Fruit fly (Drosophila melanogaster) Kc167 (cell line): ENCODE data around the gene comm3.

Experiments
- Myc ChIP-seq: fragments of >200 bp; optimal IDR thresholded peaks from 2 replicates; lab custom pipeline; 2017; ENCODE audit warnings: missing external identifiers
- Sin3A ChIP-seq: fragments of >200 bp; optimal IDR thresholded peaks from 2 replicates; lab custom pipeline; 2018; ENCODE audit warnings: missing external identifiers
- h ChIP-seq: fragments of >200 bp; optimal IDR thresholded peaks from 3 replicates; lab custom pipeline; 2018; ENCODE audit warnings: missing external identifiers
- insv ChIP-seq: fragments of >200 bp; optimal IDR thresholded peaks from 3 replicates; lab custom pipeline; 2018; ENCODE audit warnings: missing external identifiers
- psq ChIP-seq: fragments of >200 bp; optimal IDR thresholded peaks from 2 replicates; lab custom pipeline; 2017; ENCODE audit warnings: missing external identifiers
- ttk ChIP-seq: sonication (Bioruptor generic); optimal IDR thresholded peaks from 2 replicates; lab custom pipeline; 2017; ENCODE audit warnings: missing external identifiers

The comm3 gene

DNA sequence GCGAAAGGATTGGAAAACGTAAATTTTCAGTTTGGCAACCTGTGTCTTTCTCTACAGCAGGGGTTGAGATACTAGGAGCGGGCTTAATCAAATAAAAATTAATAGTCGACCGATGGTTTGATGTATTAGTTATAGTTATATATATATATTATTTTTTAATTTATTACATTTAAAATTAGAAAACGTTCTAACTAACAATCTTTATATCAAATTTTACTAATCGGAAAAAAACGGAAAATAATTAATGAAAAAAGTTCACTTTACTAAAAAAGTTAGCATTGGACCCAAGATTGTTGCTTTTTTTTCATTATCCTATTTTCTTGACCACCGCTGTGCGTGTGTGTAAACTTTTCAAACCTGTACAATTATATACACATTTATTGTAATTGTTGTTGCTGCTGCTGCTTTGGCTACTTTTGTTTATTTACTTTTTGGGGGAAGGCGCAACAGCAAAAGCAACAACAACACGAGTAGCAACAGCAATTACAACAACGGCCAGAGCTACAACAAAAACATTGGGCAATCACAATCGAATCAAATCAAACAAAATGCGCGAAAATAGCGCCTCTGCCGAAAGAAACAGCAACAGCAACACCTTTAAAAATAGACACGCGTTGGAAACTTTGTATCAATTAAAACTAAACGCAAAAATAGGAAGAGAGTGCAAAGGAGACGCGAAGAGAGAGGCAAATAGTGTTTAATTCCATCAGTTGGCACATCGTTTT lies 54.9 kb downstream of the comm3 start:
- TF ChIP-seq h (lab: Kevin White, UChicago) (no peak), insv (lab: Kevin White, UChicago) (no peak), ttk (lab: Kevin White, UChicago) (no peak), psq (lab: Kevin White, UChicago) (no peak), Sin3A (lab: Kevin White, UChicago) (no peak), Myc (lab: Kevin White, UChicago) (no peak)

DNA sequence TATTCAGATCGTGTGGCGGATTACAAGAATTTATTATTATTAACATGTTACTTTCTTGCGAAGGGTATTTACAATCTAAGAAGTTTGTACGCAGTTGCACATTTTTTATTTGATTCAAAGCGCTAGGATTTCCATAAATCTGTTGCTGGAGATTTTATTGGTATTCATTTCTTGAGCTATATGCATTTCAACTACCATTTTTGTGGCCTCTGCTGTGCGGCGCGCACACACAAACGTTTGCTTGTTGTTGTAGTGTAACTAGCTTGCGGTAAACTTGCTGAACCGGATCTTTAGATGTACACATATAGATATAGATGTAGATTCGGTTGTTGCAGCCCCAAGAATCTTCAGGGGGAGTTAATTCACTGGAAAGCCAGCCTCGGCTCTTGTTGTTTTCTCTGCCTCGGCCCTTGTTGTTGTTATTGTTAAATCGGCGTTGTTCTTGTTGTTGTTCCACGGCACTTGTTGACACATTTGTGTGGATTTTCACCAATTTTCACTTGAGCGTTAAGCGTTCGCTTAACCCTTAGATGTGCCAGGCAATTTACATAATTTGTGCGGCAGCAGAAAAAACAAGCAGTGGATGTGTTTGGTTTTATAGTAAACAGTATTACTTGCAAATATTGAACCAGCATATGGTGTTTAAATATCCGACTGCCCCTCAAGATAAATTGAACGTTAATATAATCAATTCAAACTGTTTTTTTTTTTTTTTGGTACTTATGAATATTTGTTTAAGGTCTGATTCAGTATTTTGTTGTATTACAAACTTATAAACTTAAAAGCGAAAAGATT lies 56.6 kb downstream of the comm3 start:
- TF ChIP-seq psq (lab: Kevin White, UChicago): no peak
- TF ChIP-seq h (lab: Kevin White, UChicago): no peak
- TF ChIP-seq Myc (lab: Kevin White, UChicago): no peak

DNA sequence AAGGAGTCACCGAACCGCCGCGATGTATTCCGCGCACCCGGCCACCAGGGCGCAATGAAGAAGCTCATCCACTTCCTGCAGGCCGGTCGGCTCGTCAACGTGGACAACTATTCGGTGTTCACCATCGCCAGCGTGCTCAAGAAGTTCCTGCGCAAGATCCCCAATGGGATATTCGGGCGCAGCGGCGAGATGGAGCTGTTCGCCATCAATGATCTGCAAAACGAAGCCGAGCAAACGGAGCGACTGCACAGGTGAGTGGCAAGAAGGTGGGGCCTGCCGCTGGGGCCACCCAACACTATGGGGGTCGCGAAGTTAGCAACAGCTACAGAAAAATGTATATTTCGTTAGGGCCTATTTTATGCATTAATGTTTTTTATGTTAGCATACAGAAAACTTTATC lies 57.8 kb downstream of the comm3 start:
- TF ChIP-seq h (lab: Kevin White, UChicago) (no peak), insv (lab: Kevin White, UChicago) (no peak), Myc (lab: Kevin White, UChicago) (no peak), Sin3A (lab: Kevin White, UChicago) (no peak), psq (lab: Kevin White, UChicago) (no peak), ttk (lab: Kevin White, UChicago) (no peak)

DNA sequence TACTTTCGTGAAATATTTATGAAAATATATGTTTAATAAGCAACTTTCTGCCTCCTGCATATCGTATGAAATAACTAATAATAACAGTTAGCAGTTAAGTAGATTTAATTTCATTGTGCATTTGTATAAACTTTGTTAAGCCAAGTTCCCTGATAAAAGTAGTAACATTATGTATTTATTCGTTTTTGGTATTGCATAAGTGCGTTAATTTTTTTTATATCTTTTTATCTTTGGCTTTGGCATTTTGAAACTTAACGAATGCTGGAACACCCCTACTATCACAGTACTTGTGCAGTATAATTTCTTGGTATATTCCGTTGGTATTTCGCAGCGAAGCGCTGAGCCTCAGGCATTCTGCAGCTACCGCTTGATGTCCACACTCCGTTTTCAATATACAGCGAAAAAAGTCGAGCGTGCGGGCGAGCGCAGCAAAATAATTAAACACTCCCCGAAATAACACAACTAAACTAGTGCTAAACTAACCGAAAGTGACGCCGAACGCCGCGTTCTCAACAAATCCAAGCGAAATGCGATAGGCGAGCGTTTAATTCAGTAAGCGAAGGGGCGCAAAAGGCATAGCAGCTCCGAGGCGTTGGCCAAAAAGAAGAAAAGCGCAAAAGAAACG lies 58.9 kb downstream of the comm3 start, which contains the start of gene RhoGAP71E:
TSS of gene RhoGAP71E (plus strand) at position 347 of the 625 bp plus-strand sequence.
- TF ChIP-seq Myc (lab: Kevin White, UChicago): no peak

DNA sequence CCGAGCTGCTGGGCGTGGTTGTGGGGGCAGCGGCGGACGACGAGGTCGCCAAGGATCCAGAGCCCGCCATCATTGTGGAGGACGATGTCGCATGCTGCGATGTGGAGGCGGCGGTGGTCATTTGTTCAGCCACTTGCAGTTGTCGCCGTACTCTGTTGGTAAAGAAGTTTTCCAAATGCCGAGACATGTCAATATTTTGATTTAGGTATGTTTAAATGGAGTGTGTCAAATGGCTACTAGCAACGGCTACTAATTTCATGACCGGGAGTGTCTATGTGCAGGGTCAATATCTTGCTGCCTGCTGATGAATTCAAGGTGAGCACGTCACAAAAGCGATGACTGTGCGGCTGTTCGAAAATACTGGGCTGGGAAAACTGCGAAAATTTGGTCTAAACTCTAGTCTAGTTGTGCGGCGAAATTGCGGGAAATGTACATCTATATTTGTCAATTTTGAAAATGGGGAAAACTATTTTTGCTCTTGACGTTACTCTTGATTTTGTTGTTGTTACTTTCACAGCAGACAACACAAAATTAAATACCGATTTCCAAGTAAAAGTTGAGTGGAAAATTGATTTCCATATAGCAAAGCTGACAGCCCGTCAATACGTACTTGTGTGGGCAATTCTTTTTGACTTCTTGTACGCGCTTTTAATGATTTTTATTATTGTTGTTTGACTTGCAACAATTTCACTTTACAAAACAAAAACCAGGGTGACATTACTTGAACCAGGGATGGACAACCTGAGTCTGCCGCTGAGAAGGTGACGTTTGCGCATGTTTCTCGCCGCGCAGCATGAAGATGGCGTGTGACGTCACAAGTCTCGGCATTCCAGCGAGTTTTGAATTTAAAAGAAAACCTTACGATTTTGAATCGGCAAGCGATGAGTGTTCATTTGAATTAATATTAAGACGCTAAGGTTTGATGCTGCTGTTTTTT lies 59.8 kb downstream of the comm3 start, which contains the start of gene CG7656:
TSS of gene CG7656 (minus strand) at position 731 of the 937 bp plus-strand sequence.
- TF ChIP-seq h (lab: Kevin White, UChicago) (no peak), psq (lab: Kevin White, UChicago) (no peak), Sin3A (lab: Kevin White, UChicago) (no peak), ttk (lab: Kevin White, UChicago) (no peak), insv (lab: Kevin White, UChicago) (no peak), Myc (lab: Kevin White, UChicago) (no peak)

DNA sequence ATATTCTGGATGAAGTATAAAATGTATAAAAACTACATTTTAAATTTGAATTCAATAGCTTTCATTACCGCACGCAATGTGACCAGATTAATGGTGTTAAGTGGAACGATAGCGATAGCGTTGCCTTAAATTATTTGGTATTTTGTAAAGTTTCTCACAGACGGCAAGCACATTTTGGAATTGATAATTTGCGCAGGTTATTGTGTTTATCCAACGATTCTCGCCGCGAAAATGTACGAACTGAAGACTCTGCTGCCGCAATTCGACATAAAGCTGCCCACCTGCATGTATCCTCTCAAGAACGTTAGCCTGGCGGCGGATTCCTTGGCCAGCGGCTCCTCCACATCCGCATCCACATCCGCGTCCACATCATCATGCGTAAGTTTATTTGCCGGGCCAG lies 64.1 kb downstream of the comm3 start, which contains the start of gene AIMP2:
TSS of gene AIMP2 (plus strand) at position 135 of the 400 bp plus-strand sequence.
- TF ChIP-seq psq (lab: Kevin White, UChicago) (no peak), h (lab: Kevin White, UChicago) (no peak), Sin3A (lab: Kevin White, UChicago) (no peak), ttk (lab: Kevin White, UChicago) (no peak), Myc (lab: Kevin White, UChicago) (no peak), insv (lab: Kevin White, UChicago) (no peak)

DNA sequence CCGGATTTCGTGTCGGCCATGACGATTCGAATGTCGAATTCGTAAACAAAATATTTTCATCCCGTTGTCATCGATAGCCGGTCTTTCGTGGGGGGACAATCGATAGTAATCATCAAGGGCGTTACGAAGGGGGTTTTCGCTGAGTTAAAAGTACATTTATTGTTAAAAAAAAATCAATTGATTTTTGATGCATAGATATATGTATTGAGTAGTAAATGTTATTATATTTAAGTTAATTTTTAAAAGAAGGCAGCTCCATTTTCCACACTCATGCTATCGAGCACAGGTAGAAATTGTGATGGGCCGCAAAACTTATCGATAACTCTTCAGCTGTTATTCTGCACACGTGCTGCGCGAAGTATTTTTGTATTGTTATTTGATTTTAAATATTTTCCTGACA lies 67.1 kb downstream of the comm3 start, which contains the start of the genes mrn and CG12301:
TSS of gene mrn (minus strand) at position 51 of the 400 bp plus-strand sequence.
TSS of gene CG12301 (plus strand) at position 314 of the 400 bp plus-strand sequence.
- no peak for TF ChIP-seq ttk (lab: Kevin White, UChicago)
- no peak for TF ChIP-seq Sin3A (lab: Kevin White, UChicago)
- no peak for TF ChIP-seq Myc (lab: Kevin White, UChicago)
- no peak for TF ChIP-seq insv (lab: Kevin White, UChicago)
- no peak for TF ChIP-seq h (lab: Kevin White, UChicago)
- no peak for TF ChIP-seq psq (lab: Kevin White, UChicago)

DNA sequence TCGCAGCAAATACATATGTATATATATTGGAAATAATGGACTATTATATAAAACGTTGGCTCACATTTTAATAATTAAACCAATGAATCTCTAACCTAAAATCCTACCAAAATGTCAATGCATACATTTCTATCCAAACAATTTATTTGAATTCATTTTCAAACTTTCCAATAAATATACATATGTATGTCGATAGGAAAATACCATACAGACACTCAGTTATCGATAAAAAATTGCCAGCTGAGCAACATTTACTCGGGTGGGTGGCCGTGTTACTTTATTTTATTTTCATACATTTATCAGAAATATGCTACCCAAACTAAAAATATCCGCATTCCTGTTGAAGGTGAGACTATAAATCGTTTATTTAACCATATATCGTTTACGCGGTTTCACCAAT lies 71.2 kb downstream of the comm3 start, which contains the start of gene Ufsp2:
TSS of gene Ufsp2 (plus strand) at position 214 of the 400 bp plus-strand sequence.
- TF ChIP-seq psq (lab: Kevin White, UChicago): no peak
- TF ChIP-seq ttk (lab: Kevin White, UChicago): no peak
- TF ChIP-seq Sin3A (lab: Kevin White, UChicago): no peak
- TF ChIP-seq Myc (lab: Kevin White, UChicago): no peak
- TF ChIP-seq insv (lab: Kevin White, UChicago): no peak
- TF ChIP-seq h (lab: Kevin White, UChicago): no peak

DNA sequence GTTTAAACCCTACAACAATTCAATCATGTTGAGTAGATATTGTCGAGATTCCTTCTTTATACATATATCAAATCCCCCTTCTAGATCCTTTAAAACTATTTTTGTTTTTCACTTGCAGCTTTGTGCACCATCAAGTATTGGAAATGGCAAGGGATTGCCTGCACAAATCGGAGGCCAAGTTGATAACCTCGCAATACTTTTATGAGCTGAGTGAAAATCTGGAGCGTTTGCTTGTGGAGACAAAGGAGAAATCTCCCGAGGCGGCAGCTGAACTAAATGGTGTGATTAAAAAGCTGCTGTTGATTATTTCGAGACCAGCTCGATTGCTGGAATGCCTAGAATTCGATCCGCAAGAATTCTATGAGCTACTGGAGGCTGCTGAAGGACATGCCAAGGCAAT lies 77.0 kb downstream of the comm3 start:
- TF ChIP-seq h (lab: Kevin White, UChicago) (no peak), insv (lab: Kevin White, UChicago) (no peak), Myc (lab: Kevin White, UChicago) (no peak), psq (lab: Kevin White, UChicago) (no peak), Sin3A (lab: Kevin White, UChicago) (no peak), ttk (lab: Kevin White, UChicago) (no peak)

DNA sequence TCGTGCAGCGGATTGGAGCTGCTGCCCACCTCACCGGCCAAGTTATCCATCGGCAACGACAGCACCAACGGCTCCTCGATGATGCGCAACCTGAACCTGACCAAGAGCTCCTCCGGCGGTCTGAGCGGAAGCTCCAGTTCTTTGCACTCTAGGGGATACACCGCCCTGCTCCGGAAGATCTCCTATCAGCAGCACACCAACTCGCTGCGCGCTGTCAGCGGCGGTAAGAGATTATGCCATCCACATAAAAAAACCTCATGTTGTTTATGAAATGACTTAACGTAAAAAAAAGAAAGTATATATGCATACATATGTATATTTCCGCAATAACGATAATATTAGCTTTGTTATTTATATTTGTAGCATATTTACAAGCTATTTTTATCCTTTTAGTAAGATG lies 78.8 kb downstream of the comm3 start:
- no peak for TF ChIP-seq ttk (lab: Kevin White, UChicago)
- TF ChIP-seq Sin3A (lab: Kevin White, UChicago): no peak
- TF ChIP-seq Myc (lab: Kevin White, UChicago): no peak
- no peak for TF ChIP-seq h (lab: Kevin White, UChicago)
- no peak for TF ChIP-seq psq (lab: Kevin White, UChicago)
- TF ChIP-seq insv (lab: Kevin White, UChicago): no peak
